Worm (Caenorhabditis elegans): ENCODE data around the gene cal-3.

- TF ChIP-seq ama-1 (optimal IDR thresholded peaks at IDR 0.05), result no peak
- no peak for TF ChIP-seq tbx-37 (GFP tag; conservative IDR thresholded peaks at IDR 0.05)
- TF ChIP-seq B0310.2 (tag; optimal IDR thresholded peaks at IDR 0.05), result no peak
- TF ChIP-seq pes-1 (GFP tag; IDR thresholded peaks at IDR 0.05), result no peak
- TF ChIP-seq tbx-11 (GFP tag; IDR thresholded peaks at IDR 0.05), result no peak
- TF ChIP-seq ceh-13 (GFP tag; optimal IDR thresholded peaks at IDR 0.05), result no peak
- no peak for TF ChIP-seq scrt-1 (GFP tag; IDR thresholded peaks at IDR 0.05)
- TF ChIP-seq sea-1 (GFP tag; conservative IDR thresholded peaks at IDR 0.05), result no peak
- no peak for TF ChIP-seq tra-4 (tag; optimal IDR thresholded peaks at IDR 0.05)
These were observed 38.2 kb upstream of the cal-3 start for ce11 chrIV:3873195-3873594.

Data from whole organism, early embryonic.